Worm (Caenorhabditis elegans) whole organism, L2 larva: ENCODE data around the gene Y53G8AR.9.
A peak's percentile ranks its signal among the peaks of the same experiment; 100 is the strongest.

Experiments used
- C34F6.9 ChIP-seq: fragments of 150-350 bp; optimal IDR thresholded peaks from 2 replicates; lab custom pipeline; 2014; ENCODE audit warnings: missing biosample characterization, missing genetic modification characterization
- F13H6.1 ChIP-seq: sonication (generic microtip); optimal IDR thresholded peaks from 2 replicates; lab custom pipeline; 2016; ENCODE audit warnings: missing genetic modification characterization, missing compliant biosample characterization
- Y55F3AM.14 ChIP-seq: fragments of 200-800 bp; sonication (Bioruptor generic); optimal IDR thresholded peaks from 2 replicates; lab custom pipeline; 2018; ENCODE audit warnings: mild to moderate bottlenecking, missing genetic modification characterization, missing compliant biosample characterization
- ZK546.5 ChIP-seq: sonication (generic microtip); optimal IDR thresholded peaks from 2 replicates; lab custom pipeline; 2017; ENCODE audit warnings: missing biosample characterization, missing genetic modification characterization
- alr-1 ChIP-seq: fragments of 150-350 bp; optimal IDR thresholded peaks from 2 replicates; lab custom pipeline; 2014; ENCODE audit warnings: missing biosample characterization, missing genetic modification characterization
- aly-2 ChIP-seq: fragments of 150-350 bp; optimal IDR thresholded peaks from 2 replicates; lab custom pipeline; 2014; ENCODE audit warnings: missing biosample characterization, missing genetic modification characterization
- ama-1 ChIP-seq: fragments of 150-350 bp; optimal IDR thresholded peaks from 2 replicates; lab custom pipeline; 2018; ENCODE audit warnings: inconsistent platforms
- ceh-16 ChIP-seq: fragments of 150-350 bp; optimal IDR thresholded peaks from 2 replicates; lab custom pipeline; 2014; ENCODE audit warnings: missing biosample characterization, missing genetic modification characterization
- crh-2 ChIP-seq: sonication (generic microtip); optimal IDR thresholded peaks from 2 replicates; lab custom pipeline; 2017; ENCODE audit warnings: missing biosample characterization, missing genetic modification characterization
- egl-27 ChIP-seq: sonication (generic microtip); optimal IDR thresholded peaks from 3 replicates; lab custom pipeline; 2017; ENCODE audit warnings: missing biosample characterization, missing genetic modification reagents, missing genetic modification characterization
- elt-1 ChIP-seq: fragments of 150-350 bp; optimal IDR thresholded peaks from 2 replicates; lab custom pipeline; 2014; ENCODE audit warnings: missing biosample characterization, missing genetic modification characterization
- elt-3 ChIP-seq: sonication (generic microtip); optimal IDR thresholded peaks from 2 replicates; lab custom pipeline; 2017; ENCODE audit warnings: missing biosample characterization, missing genetic modification characterization
- fos-1 ChIP-seq: fragments of 150-350 bp; optimal IDR thresholded peaks from 2 replicates; lab custom pipeline; 2014; ENCODE audit warnings: missing biosample characterization, missing genetic modification characterization
- gmeb-1 ChIP-seq: fragments of 150-350 bp; optimal IDR thresholded peaks from 2 replicates; lab custom pipeline; 2014; ENCODE audit warnings: missing biosample characterization, missing genetic modification characterization
- lin-13 ChIP-seq: fragments of 150-350 bp; optimal IDR thresholded peaks from 2 replicates; lab custom pipeline; 2014; ENCODE audit warnings: missing biosample characterization, missing genetic modification reagents, missing genetic modification characterization
- lsy-2 ChIP-seq, 2 experiments: fragments of 150-350 bp in 1 of 2; sonication (generic microtip) in 1 of 2; optimal IDR thresholded peaks; 2 replicates each; lab custom pipeline; 2014 to 2017; ENCODE audit warnings: missing biosample characterization in 2 of 2, missing genetic modification characterization in 2 of 2
- mbf-1 ChIP-seq: sonication (generic microtip); optimal IDR thresholded peaks from 2 replicates; lab custom pipeline; 2017; ENCODE audit warnings: missing biosample characterization, missing genetic modification characterization
- mdl-1 ChIP-seq, 2 experiments: fragments of 150-350 bp in 1 of 2; sonication (generic microtip) in 1 of 2; optimal IDR thresholded peaks; 2 replicates each; lab custom pipeline; 2017; ENCODE audit warnings: missing biosample characterization in 2 of 2, missing genetic modification characterization in 2 of 2
- nhr-10 ChIP-seq: sonication (generic microtip); optimal IDR thresholded peaks from 2 replicates; lab custom pipeline; 2017; ENCODE audit warnings: missing biosample characterization, missing genetic modification characterization
- nhr-11 ChIP-seq: fragments of 150-350 bp; optimal IDR thresholded peaks from 2 replicates; lab custom pipeline; 2014; ENCODE audit warnings: missing biosample characterization, missing genetic modification characterization
- nhr-129 ChIP-seq: fragments of 150-350 bp; optimal IDR thresholded peaks from 2 replicates; lab custom pipeline; 2014; ENCODE audit warnings: missing biosample characterization, missing genetic modification characterization
- nhr-237 ChIP-seq: fragments of 150-350 bp; optimal IDR thresholded peaks from 2 replicates; lab custom pipeline; 2014; ENCODE audit warnings: missing biosample characterization, missing genetic modification characterization
- nhr-25 ChIP-seq: fragments of 150-350 bp; sonication (generic microtip); optimal IDR thresholded peaks from 3 replicates; lab custom pipeline; 2014; ENCODE audit warnings: missing biosample characterization, missing genetic modification characterization
- nhr-6 ChIP-seq: fragments of 150-350 bp; optimal IDR thresholded peaks from 2 replicates; lab custom pipeline; 2014; ENCODE audit warnings: missing biosample characterization, missing genetic modification characterization
- nhr-77 ChIP-seq: fragments of 150-350 bp; optimal IDR thresholded peaks from 2 replicates; lab custom pipeline; 2014; ENCODE audit warnings: missing biosample characterization, missing genetic modification characterization
- peb-1 ChIP-seq: fragments of 150-350 bp; optimal IDR thresholded peaks from 2 replicates; lab custom pipeline; 2014; ENCODE audit warnings: missing biosample characterization, missing genetic modification characterization
- sem-4 ChIP-seq: fragments of 150-350 bp; optimal IDR thresholded peaks from 2 replicates; lab custom pipeline; 2014; ENCODE audit warnings: missing biosample characterization, missing genetic modification reagents, missing genetic modification characterization
- snpc-4 ChIP-seq: fragments of 150-350 bp; optimal IDR thresholded peaks from 2 replicates; lab custom pipeline; 2014; ENCODE audit warnings: missing biosample characterization, missing genetic modification characterization
- unc-39 ChIP-seq: fragments of 150-350 bp; optimal IDR thresholded peaks from 2 replicates; lab custom pipeline; 2014; ENCODE audit warnings: missing biosample characterization, missing genetic modification characterization
- unc-55 ChIP-seq: fragments of 150-350 bp; sonication (generic microtip); optimal IDR thresholded peaks from 3 replicates; lab custom pipeline; 2014; ENCODE audit warnings: missing biosample characterization, missing genetic modification reagents, missing genetic modification characterization
- unc-62 ChIP-seq: fragments of 150-350 bp; optimal IDR thresholded peaks from 2 replicates; lab custom pipeline; 2014; ENCODE audit warnings: missing biosample characterization, missing genetic modification reagents, missing genetic modification characterization
- zag-1 ChIP-seq: fragments of 150-350 bp; optimal IDR thresholded peaks from 2 replicates; lab custom pipeline; 2014; ENCODE audit warnings: missing biosample characterization, missing genetic modification characterization
- ztf-1 ChIP-seq: fragments of 200-800 bp; sonication (Bioruptor generic); conservative IDR thresholded peaks from 2 replicates; pipeline ENCODE4 v1.3.6; 2022; ENCODE audit warnings: missing genetic modification characterization, missing compliant biosample characterization
- ztf-4 ChIP-seq: fragments of 150-350 bp; optimal IDR thresholded peaks from 2 replicates; lab custom pipeline; 2014; ENCODE audit warnings: missing biosample characterization, missing genetic modification characterization

The Y53G8AR.9 gene

ce11 chrIII:3306322-3306721, 14.7 kb downstream of the Y53G8AR.9 start:
- TF ChIP-seq ZK546.5, result no peak
- TF ChIP-seq fos-1 (tag; lab: Kevin White, UChicago), result peak; percentile 88
- TF ChIP-seq unc-55 (GFP tag; lab: Kevin White, UChicago), result peak; percentile 11
- TF ChIP-seq nhr-6 (tag; lab: Kevin White, UChicago), result no peak

ce11 chrIII:3304554-3304953, 16.5 kb downstream of the Y53G8AR.9 start:
- TF ChIP-seq zag-1 (tag; lab: Kevin White, UChicago) (no peak), aly-2 (tag; lab: Kevin White, UChicago) (no peak), unc-55 (GFP tag; lab: Kevin White, UChicago) (peak; percentile 55), nhr-25 (tag; lab: Kevin White, UChicago) (no peak), elt-1 (tag; lab: Kevin White, UChicago) (no peak), ama-1 (lab: Kevin White, UChicago) (no peak), nhr-237 (tag; lab: Kevin White, UChicago) (no peak), ceh-16 (no peak), lin-13 (no peak), Y55F3AM.14 (GFP tag; lab: Kevin White, UChicago) (no peak), snpc-4 (tag; lab: Kevin White, UChicago) (no peak), nhr-77 (tag; lab: Kevin White, UChicago) (no peak), nhr-129 (tag; lab: Kevin White, UChicago) (no peak), ztf-4 (tag; lab: Kevin White, UChicago) (no peak), unc-62 (GFP tag; lab: Kevin White, UChicago) (no peak), fos-1 (tag; lab: Kevin White, UChicago) (no peak), peb-1 (tag; lab: Kevin White, UChicago) (no peak), nhr-10 (tag; lab: Kevin White, UChicago) (no peak), elt-3 (tag; lab: Kevin White, UChicago) (no peak), sem-4 (tag; lab: Kevin White, UChicago) (no peak), ZK546.5 (no peak), mbf-1 (no peak), lsy-2 (tag; optimal IDR thresholded peaks at IDR 0.05; lab: Kevin White, UChicago) (peak in 1 of 2 experiments; percentile 30), egl-27 (tag; lab: Kevin White, UChicago) (no peak), ztf-1 (GFP tag; lab: Robert Waterston, UW) (no peak), C34F6.9 (tag; lab: Kevin White, UChicago) (peak; percentile 46)
- TF ChIP-seq, all 48 proteins: peak for 3

ce11 chrIII:3297151-3297550, 23.9 kb downstream of the Y53G8AR.9 start, which contains the start of gene Y53G8AR.5:
Y53G8AR.5 (plus strand) TSS chrIII:3297451.
- TF ChIP-seq C34F6.9 (tag; lab: Kevin White, UChicago), result no peak
- no peak for TF ChIP-seq nhr-10 (tag; lab: Kevin White, UChicago)
- TF ChIP-seq lsy-2 (tag; optimal IDR thresholded peaks at IDR 0.05; lab: Kevin White, UChicago), result no peak
- no peak for TF ChIP-seq aly-2 (tag; lab: Kevin White, UChicago)
- no peak for TF ChIP-seq unc-39
- no peak for TF ChIP-seq snpc-4 (tag; lab: Kevin White, UChicago)
- TF ChIP-seq unc-55 (GFP tag; lab: Kevin White, UChicago), result no peak
- no peak for TF ChIP-seq crh-2 (tag; lab: Kevin White, UChicago)
- no peak for TF ChIP-seq mdl-1 (tag; optimal IDR thresholded peaks at IDR 0.05; lab: Kevin White, UChicago)
- TF ChIP-seq nhr-11, result no peak
- no peak for TF ChIP-seq alr-1 (tag; lab: Kevin White, UChicago)

ce11 chrIII:3294283-3294793, 26.7 kb downstream of the Y53G8AR.9 start, which contains the start of the genes Y53G8AR.8 and Y53G8AR.6:
Y53G8AR.8 (minus strand) TSS chrIII:3294330.
Y53G8AR.6 (plus strand) TSS chrIII:3294743.
- peak; percentile 32 for TF ChIP-seq unc-55 (GFP tag; lab: Kevin White, UChicago)
- peak; percentile 52 for TF ChIP-seq gmeb-1 (tag; lab: Kevin White, UChicago)
- TF ChIP-seq lin-13, result peak; percentile 34
- TF ChIP-seq lsy-2 (tag; optimal IDR thresholded peaks at IDR 0.05; lab: Kevin White, UChicago), result peak; percentile 4 to 57
- no peak for TF ChIP-seq F13H6.1 (tag; lab: Kevin White, UChicago)
- peak; percentile 48 for TF ChIP-seq C34F6.9 (tag; lab: Kevin White, UChicago)

- TF ChIP-seq ztf-1 (GFP tag; lab: Robert Waterston, UW) (no peak), fos-1 (tag; lab: Kevin White, UChicago) (peak; percentile 82), crh-2 (tag; lab: Kevin White, UChicago) (peak; percentile 3)
- TF ChIP-seq, all 48 proteins: peak for 2
These were observed 39.1 kb downstream of the Y53G8AR.9 start, which contains the start of gene mfsd-8 for ce11 chrIII:3281860-3282358. mfsd-8 (plus strand) TSS chrIII:3282308.
